Worm (Caenorhabditis elegans) whole organism, young adult: ENCODE results near the gene F17C8.3.

ENCODE experiments used
- T07F8.4 ChIP-seq: sonication (generic microtip); optimal IDR thresholded peaks from 2 replicates; lab custom pipeline; 2016; ENCODE audit warnings: mild to moderate bottlenecking, missing genetic modification characterization, moderate library complexity, missing compliant biosample characterization
- bed-1 ChIP-seq: fragments of 200-800 bp; sonication (Bioruptor generic); IDR thresholded peaks from 2 replicates; pipeline ENCODE4 v1.3.6; 2022; ENCODE audit warnings: missing genetic modification reagents, missing genetic modification characterization, missing compliant biosample characterization
- chd-7 ChIP-seq: sonication (generic microtip); optimal IDR thresholded peaks from 2 replicates; lab custom pipeline; 2016; ENCODE audit warnings: mild to moderate bottlenecking, missing genetic modification characterization, moderate library complexity, missing compliant biosample characterization
- ekl-4 ChIP-seq: fragments of 200-800 bp; sonication (Bioruptor generic); IDR thresholded peaks from 2 replicates; pipeline ENCODE4 v1.3.6; 2022; ENCODE audit warnings: missing genetic modification reagents, missing genetic modification characterization, missing compliant biosample characterization
- hlh-12 ChIP-seq: sonication (generic microtip); optimal IDR thresholded peaks from 2 replicates; lab custom pipeline; 2016; ENCODE audit warnings: missing genetic modification characterization, missing compliant biosample characterization
- lin-26 ChIP-seq: fragments of 200-800 bp; sonication (Bioruptor generic); IDR thresholded peaks from 2 replicates; pipeline ENCODE4 v1.3.6; 2022; ENCODE audit warnings: missing genetic modification reagents, missing genetic modification characterization, missing compliant biosample characterization
- lsl-1 ChIP-seq: fragments of 200-800 bp; sonication (Bioruptor generic); optimal IDR thresholded peaks from 2 replicates; lab custom pipeline; 2018; ENCODE audit warnings: mild to moderate bottlenecking, missing genetic modification characterization, moderate library complexity, missing compliant biosample characterization
- sea-2 ChIP-seq: fragments of 200-800 bp; sonication (Bioruptor generic); IDR thresholded peaks from 2 replicates; pipeline ENCODE4 v1.3.6; 2022; ENCODE audit warnings: missing genetic modification characterization, missing compliant biosample characterization

ce11 chrIII:4715088-4715487 lies 16.6 kb upstream of the F17C8.3 start, which contains the start of gene him-18:
- TF ChIP-seq ekl-4 (GFP tag; lab: Robert Waterston, UW): no peak
- no peak for TF ChIP-seq chd-7
- TF ChIP-seq lin-26 (GFP tag; lab: Robert Waterston, UW): no peak
- no peak for TF ChIP-seq lsl-1 (GFP tag; lab: Kevin White, UChicago)
- no peak for TF ChIP-seq T07F8.4
- no peak for TF ChIP-seq sea-2 (GFP tag; lab: Robert Waterston, UW)
- TF ChIP-seq bed-1: no peak
- no peak for TF ChIP-seq hlh-12 (tag; lab: Kevin White, UChicago)
